Worm (Caenorhabditis elegans): ENCODE data around the gene ZK688.1.

ZK688.1 gene

ce11 chrIII:7880132-7880715 is 29.1 kb upstream of the ZK688.1 start:
- TF ChIP-seq ceh-24 (tag; optimal IDR thresholded peaks at IDR 0.05): no peak
- peak; percentile 72 for TF ChIP-seq unc-55 (GFP tag; optimal IDR thresholded peaks at IDR 0.05)
- TF ChIP-seq ceh-18 (tag; optimal IDR thresholded peaks at IDR 0.05): peak; percentile 75
- no peak for TF ChIP-seq ttx-3 (tag; optimal IDR thresholded peaks at IDR 0.05)
- no peak for TF ChIP-seq ceh-22 (tag; optimal IDR thresholded peaks at IDR 0.05)
- TF ChIP-seq rnt-1 (tag; optimal IDR thresholded peaks at IDR 0.05): peak; percentile 46
- no peak for TF ChIP-seq nhr-232 (tag; optimal IDR thresholded peaks at IDR 0.05)
- TF ChIP-seq ceh-19 (GFP tag; optimal IDR thresholded peaks at IDR 0.05): no peak
- TF ChIP-seq C08G9.2 (tag; optimal IDR thresholded peaks at IDR 0.05): no peak

ce11 chrIII:7882900-7883299 is 26.5 kb upstream of the ZK688.1 start, which contains the start of gene ZK688.9:
Gene ZK688.9 (minus strand): TSS chrIII:7883000.
- no peak for TF ChIP-seq syd-9 (tag; optimal IDR thresholded peaks at IDR 0.05)
- no peak for TF ChIP-seq unc-3 (GFP tag; conservative IDR thresholded peaks at IDR 0.05)
- no peak for TF ChIP-seq unc-3 (tag; optimal IDR thresholded peaks at IDR 0.05)
- TF ChIP-seq ceh-34 (tag; optimal IDR thresholded peaks at IDR 0.05): no peak
- no peak for TF ChIP-seq hlh-6 (tag; optimal IDR thresholded peaks at IDR 0.05)
- no peak for TF ChIP-seq hlh-13 (GFP tag; optimal IDR thresholded peaks at IDR 0.05)
- TF ChIP-seq T23F11.4 (GFP tag; optimal IDR thresholded peaks at IDR 0.05): no peak
- no peak for TF ChIP-seq fkh-10 (GFP tag; optimal IDR thresholded peaks at IDR 0.05)
- TF ChIP-seq sdc-2 (tag; optimal IDR thresholded peaks at IDR 0.05): no peak
- no peak for TF ChIP-seq ref-2 (tag; optimal IDR thresholded peaks at IDR 0.05)
- TF ChIP-seq unc-42 (tag; optimal IDR thresholded peaks at IDR 0.05): no peak
- TF ChIP-seq ceh-24 (tag; optimal IDR thresholded peaks at IDR 0.05): no peak

ce11 chrIII:7884863-7885262 is 24.5 kb upstream of the ZK688.1 start, which contains the start of gene ZK688.11:
Gene ZK688.11 (minus strand): TSS chrIII:7884963.
- no peak for TF ChIP-seq pha-4 (tag; optimal IDR thresholded peaks at IDR 0.05)
- TF ChIP-seq che-1 (tag; optimal IDR thresholded peaks at IDR 0.05): no peak
- no peak for TF ChIP-seq ceh-6 (GFP tag; optimal IDR thresholded peaks at IDR 0.05)
- no peak for TF ChIP-seq hlh-6 (tag; optimal IDR thresholded peaks at IDR 0.05)
- no peak for TF ChIP-seq unc-3 (GFP tag; conservative IDR thresholded peaks at IDR 0.05)
- no peak for TF ChIP-seq unc-3 (tag; optimal IDR thresholded peaks at IDR 0.05)
- TF ChIP-seq odd-2 (tag; optimal IDR thresholded peaks at IDR 0.05): no peak
- TF ChIP-seq rnt-1 (tag; optimal IDR thresholded peaks at IDR 0.05): no peak
- no peak for TF ChIP-seq fkh-6 (tag; optimal IDR thresholded peaks at IDR 0.05)
- TF ChIP-seq hlh-13 (GFP tag; optimal IDR thresholded peaks at IDR 0.05): no peak
- TF ChIP-seq ceh-24 (tag; optimal IDR thresholded peaks at IDR 0.05): no peak
- no peak for TF ChIP-seq dve-1 (tag; optimal IDR thresholded peaks at IDR 0.05)
- no peak for TF ChIP-seq F13H6.1 (tag; optimal IDR thresholded peaks at IDR 0.05)
- TF ChIP-seq ceh-14 (tag; optimal IDR thresholded peaks at IDR 0.05): no peak
- TF ChIP-seq Y22D7AL.16 (tag; optimal IDR thresholded peaks at IDR 0.05): no peak
- TF ChIP-seq ttx-3 (tag; optimal IDR thresholded peaks at IDR 0.05): no peak

ce11 chrIII:7889036-7889435 is 20.3 kb upstream of the ZK688.1 start:
- TF ChIP-seq dve-1 (tag; optimal IDR thresholded peaks at IDR 0.05): no peak

- TF ChIP-seq rnt-1 (tag; optimal IDR thresholded peaks at IDR 0.05): peak; percentile 61
- TF ChIP-seq elt-2 (tag; optimal IDR thresholded peaks at IDR 0.05): peak; percentile 65
- TF ChIP-seq ceh-14 (tag; optimal IDR thresholded peaks at IDR 0.05): peak; percentile 36
- TF ChIP-seq Y22D7AL.16 (tag; optimal IDR thresholded peaks at IDR 0.05): no peak
- TF ChIP-seq nfya-1 (tag; optimal IDR thresholded peaks at IDR 0.05): peak; percentile 91
- no peak for TF ChIP-seq lin-11 (tag; optimal IDR thresholded peaks at IDR 0.05)
- TF ChIP-seq gmeb-2 (tag; optimal IDR thresholded peaks at IDR 0.05): no peak
- no peak for TF ChIP-seq ceh-22 (tag; optimal IDR thresholded peaks at IDR 0.05)
- peak; percentile 80 for TF ChIP-seq ceh-34 (tag; optimal IDR thresholded peaks at IDR 0.05)
- TF ChIP-seq ahr-1 (tag; optimal IDR thresholded peaks at IDR 0.05): no peak
- no peak for TF ChIP-seq pqm-1 (tag; optimal IDR thresholded peaks at IDR 0.05)
- TF ChIP-seq tbx-2 (tag; optimal IDR thresholded peaks at IDR 0.05): peak; percentile 63
- no peak for TF ChIP-seq eyg-1 (tag; optimal IDR thresholded peaks at IDR 0.05)
- peak; percentile 16 for TF ChIP-seq syd-9 (tag; optimal IDR thresholded peaks at IDR 0.05)
- peak; percentile 78 for TF ChIP-seq ceh-31 (tag; optimal IDR thresholded peaks at IDR 0.05)
- TF ChIP-seq hlh-30 (tag; optimal IDR thresholded peaks at IDR 0.05; ENCODE audit: insufficient read depth): peak; percentile 61
- no peak for TF ChIP-seq tbx-7 (tag; optimal IDR thresholded peaks at IDR 0.05)
- TF ChIP-seq ets-4 (tag; optimal IDR thresholded peaks at IDR 0.05): peak; percentile 21
- no peak for TF ChIP-seq unc-86 (tag; optimal IDR thresholded peaks at IDR 0.05)
- TF ChIP-seq unc-55 (GFP tag; optimal IDR thresholded peaks at IDR 0.05): peak; percentile 66
- peak; percentile 57 for TF ChIP-seq ref-2 (tag; optimal IDR thresholded peaks at IDR 0.05)
Measured at ce11 chrIII:7891573-7892306, 17.6 kb upstream of the ZK688.1 start, which contains the start of the genes ZK688.5 and fahd-1. Gene ZK688.5 (minus strand): TSS chrIII:7891623. Gene fahd-1 (plus strand): TSS chrIII:7892256.

Data from whole organism, late embryonic.